Worm (Caenorhabditis elegans): ENCODE data around the gene plpp-1.2.

DNA sequence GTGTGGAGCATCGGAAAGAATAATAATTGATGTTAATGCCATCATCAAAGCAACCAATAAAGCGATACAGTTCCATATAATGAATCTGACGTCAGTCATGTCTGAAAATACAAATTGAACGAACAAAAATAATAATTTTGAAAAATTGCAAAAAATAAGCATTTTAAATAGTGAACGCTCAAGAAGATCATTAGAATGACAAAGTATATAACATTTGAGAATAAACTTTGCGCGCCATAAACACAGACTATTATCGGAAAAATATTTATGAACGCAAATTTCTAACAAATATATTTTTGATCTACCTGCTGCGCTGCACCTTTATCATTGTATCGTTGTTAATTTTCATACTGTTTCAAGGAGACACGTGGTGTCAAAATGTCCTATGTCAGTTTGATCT lies 16.1 kb downstream of the plpp-1.2 start, which contains the start of gene R05G9.3:
- TF ChIP-seq fos-1 (tag; optimal IDR thresholded peaks at IDR 0.05), result no peak
- no peak for TF ChIP-seq ceh-82 (tag; optimal IDR thresholded peaks at IDR 0.05)
- no peak for TF ChIP-seq unc-62 (GFP tag; optimal IDR thresholded peaks at IDR 0.05 in 1 of 2)
- TF ChIP-seq unc-62 (tag; optimal IDR thresholded peaks at IDR 0.05), result no peak
- TF ChIP-seq F49E8.2 (tag; optimal IDR thresholded peaks at IDR 0.05; ENCODE audit: borderline replicate concordance), result no peak

Data from whole organism, L4 larva.